Worm (Caenorhabditis elegans): ENCODE results near the gene srh-4.

Gene srh-4

DNA sequence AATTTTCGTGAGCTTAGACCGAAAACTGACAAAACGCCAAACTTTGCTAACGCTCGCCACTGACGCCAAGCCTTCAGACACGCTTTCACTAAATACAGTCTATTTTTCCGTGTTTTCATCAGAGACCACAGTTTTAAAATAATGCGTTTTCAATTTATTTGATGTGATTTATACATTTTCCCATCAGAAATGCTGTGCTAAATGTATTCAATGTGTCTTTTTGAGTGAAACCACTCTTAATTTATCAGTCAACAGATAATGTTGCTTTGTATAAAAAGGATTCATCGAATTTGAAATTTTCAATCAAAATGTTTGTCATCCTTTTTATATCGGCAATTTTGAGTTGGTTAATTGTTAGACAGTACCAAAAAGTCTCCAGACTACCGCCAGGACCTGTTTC lies 21.0 kb downstream of the srh-4 start, which contains the start of gene cyp-35A4:
Gene cyp-35A4, plus strand, starts transcription at position 301 of the 400 bp plus-strand sequence.
- no peak for TF ChIP-seq nhr-12 (tag; optimal IDR thresholded peaks at IDR 0.05)
- TF ChIP-seq zag-1 (tag; optimal IDR thresholded peaks at IDR 0.05) = no peak
- no peak for TF ChIP-seq skn-1 (tag; optimal IDR thresholded peaks at IDR 0.05)
- no peak for TF ChIP-seq unc-39 (tag; optimal IDR thresholded peaks at IDR 0.05)
- TF ChIP-seq ZK546.5 (tag; optimal IDR thresholded peaks at IDR 0.05) = no peak
- TF ChIP-seq alr-1 (tag; optimal IDR thresholded peaks at IDR 0.05) = no peak
- TF ChIP-seq gmeb-1 (tag; optimal IDR thresholded peaks at IDR 0.05) = no peak
- no peak for TF ChIP-seq ceh-16 (tag; optimal IDR thresholded peaks at IDR 0.05)
- no peak for TF ChIP-seq nhr-10 (tag; optimal IDR thresholded peaks at IDR 0.05)
- TF ChIP-seq nhr-129 (tag; optimal IDR thresholded peaks at IDR 0.05) = no peak
- TF ChIP-seq C34F6.9 (tag; optimal IDR thresholded peaks at IDR 0.05) = no peak
- TF ChIP-seq mab-5 (tag; optimal IDR thresholded peaks at IDR 0.05) = no peak
- no peak for TF ChIP-seq ztf-4 (tag; optimal IDR thresholded peaks at IDR 0.05)
- no peak for TF ChIP-seq peb-1 (tag; optimal IDR thresholded peaks at IDR 0.05)
- TF ChIP-seq lsy-2 (tag; optimal IDR thresholded peaks at IDR 0.05) = no peak
- no peak for TF ChIP-seq elt-1 (tag; optimal IDR thresholded peaks at IDR 0.05)

DNA sequence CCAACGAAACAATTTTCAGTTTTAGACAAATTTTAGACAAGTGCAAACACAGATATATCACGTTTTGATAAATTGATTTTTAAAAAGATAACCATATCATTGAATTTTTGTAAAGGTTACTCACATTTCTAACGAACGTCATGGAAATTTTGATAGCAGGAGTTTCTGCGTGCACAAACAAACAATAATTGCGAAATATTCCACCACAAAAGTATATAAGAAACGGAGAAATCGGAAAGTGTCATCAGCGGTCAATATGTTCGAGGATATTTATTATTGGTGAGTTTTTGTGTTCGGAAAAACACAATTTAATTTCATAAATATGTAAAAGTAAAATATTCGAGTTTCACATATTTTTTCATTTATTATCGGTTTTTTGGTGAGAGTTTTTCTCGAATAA lies 24.0 kb downstream of the srh-4 start, which contains the start of gene C49G7.7:
Gene C49G7.7, plus strand, starts transcription at position 174 of the 400 bp plus-strand sequence.
- TF ChIP-seq ztf-4 (tag; optimal IDR thresholded peaks at IDR 0.05) (no peak), gmeb-1 (tag; optimal IDR thresholded peaks at IDR 0.05) (no peak)

DNA sequence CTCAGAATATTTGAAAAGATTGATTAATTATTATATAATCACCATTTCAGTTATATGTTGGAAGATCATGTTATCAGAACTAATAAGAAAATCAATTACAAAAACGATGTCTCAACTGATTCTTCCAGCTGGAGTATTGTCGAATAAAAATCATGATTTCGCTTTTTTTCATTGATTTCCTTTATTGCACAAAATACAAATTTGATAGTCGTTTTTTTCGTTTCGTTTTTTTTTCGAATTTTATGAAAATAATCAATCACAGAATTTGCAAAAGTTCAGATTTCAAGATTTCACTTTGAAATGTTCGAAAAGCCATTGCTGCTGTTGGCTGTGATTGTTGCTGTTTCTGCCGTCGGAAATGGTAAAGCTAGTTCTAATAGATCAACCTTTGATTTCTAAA lies 25.5 kb downstream of the srh-4 start, which contains the start of gene C49G7.13:
Gene C49G7.13, plus strand, starts transcription at position 301 of the 400 bp plus-strand sequence.
- no peak for TF ChIP-seq lin-11 (tag; optimal IDR thresholded peaks at IDR 0.05)
- TF ChIP-seq Y55F3AM.14 (GFP tag; optimal IDR thresholded peaks at IDR 0.05) = no peak
- no peak for TF ChIP-seq R02D3.7 (tag; optimal IDR thresholded peaks at IDR 0.05)
- TF ChIP-seq nhr-10 (tag; optimal IDR thresholded peaks at IDR 0.05) = no peak
- no peak for TF ChIP-seq unc-39 (tag; optimal IDR thresholded peaks at IDR 0.05)

DNA sequence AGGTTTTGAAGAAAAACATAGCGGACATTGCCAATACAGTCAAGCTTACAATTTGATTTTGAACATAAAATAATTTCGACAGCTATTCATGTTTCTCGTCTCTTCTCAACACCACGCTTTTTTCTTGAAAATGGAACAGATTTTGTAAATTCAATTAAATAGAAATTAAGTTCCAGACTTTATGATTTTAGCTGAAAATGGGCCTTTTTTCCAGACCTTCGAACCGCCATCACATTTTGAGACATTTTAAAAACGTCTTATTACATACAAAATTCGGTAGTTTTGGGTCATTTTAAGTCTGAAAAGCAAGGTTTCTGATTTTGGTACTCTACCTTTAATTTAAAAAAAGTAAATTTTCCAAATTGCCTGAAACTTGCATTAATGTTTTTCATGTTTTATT lies 27.8 kb downstream of the srh-4 start, which contains the start of gene C49G7.12:
Gene C49G7.12, plus strand, starts transcription at position 301 of the 400 bp plus-strand sequence.
- no peak for TF ChIP-seq ceh-16 (tag; optimal IDR thresholded peaks at IDR 0.05)
- no peak for TF ChIP-seq nhr-11 (tag; optimal IDR thresholded peaks at IDR 0.05)

- peak; percentile 69 for TF ChIP-seq nhr-129 (tag; optimal IDR thresholded peaks at IDR 0.05)
- no peak for TF ChIP-seq gmeb-1 (tag; optimal IDR thresholded peaks at IDR 0.05)
Measured at ce11 chrV:4038557-4038956, 28.3 kb downstream of the srh-4 start.

ce11 chrV:4041853-4042424 lies 31.7 kb downstream of the srh-4 start, which contains the start of the genes C49G7.10 and irg-2:
Gene C49G7.10, minus strand, starts transcription at chrV:4042021.
Gene irg-2, plus strand, starts transcription at chrV:4042181.
- no peak for TF ChIP-seq crh-2 (tag; optimal IDR thresholded peaks at IDR 0.05)
- no peak for TF ChIP-seq mdl-1 (tag; optimal IDR thresholded peaks at IDR 0.05)
- TF ChIP-seq mbf-1 (tag; optimal IDR thresholded peaks at IDR 0.05) = no peak
- TF ChIP-seq ama-1 (optimal IDR thresholded peaks at IDR 0.05) = no peak
- no peak for TF ChIP-seq Y55F3AM.14 (GFP tag; optimal IDR thresholded peaks at IDR 0.05)
- no peak for TF ChIP-seq blmp-1 (tag; optimal IDR thresholded peaks at IDR 0.05; ENCODE audit: insufficient read depth)
- no peak for TF ChIP-seq nhr-11 (tag; optimal IDR thresholded peaks at IDR 0.05)
- TF ChIP-seq lin-13 (GFP tag; optimal IDR thresholded peaks at IDR 0.05) = no peak
- no peak for TF ChIP-seq nhr-25 (tag; optimal IDR thresholded peaks at IDR 0.05)
- TF ChIP-seq ZK546.5 (tag; optimal IDR thresholded peaks at IDR 0.05) = no peak
- no peak for TF ChIP-seq nhr-237 (tag; optimal IDR thresholded peaks at IDR 0.05)
- TF ChIP-seq fos-1 (tag; optimal IDR thresholded peaks at IDR 0.05) = peak; percentile 2
- no peak for TF ChIP-seq sem-4 (tag; optimal IDR thresholded peaks at IDR 0.05)
- TF ChIP-seq gmeb-1 (tag; optimal IDR thresholded peaks at IDR 0.05) = no peak
- TF ChIP-seq C34F6.9 (tag; optimal IDR thresholded peaks at IDR 0.05) = peak; percentile 24
- TF ChIP-seq R02D3.7 (tag; optimal IDR thresholded peaks at IDR 0.05) = no peak
- TF ChIP-seq nhr-10 (tag; optimal IDR thresholded peaks at IDR 0.05) = no peak
- TF ChIP-seq skn-1 (tag; optimal IDR thresholded peaks at IDR 0.05) = no peak
- no peak for TF ChIP-seq ztf-11 (tag; optimal IDR thresholded peaks at IDR 0.05)
- TF ChIP-seq ztf-4 (tag; optimal IDR thresholded peaks at IDR 0.05) = no peak
- TF ChIP-seq unc-55 (GFP tag; optimal IDR thresholded peaks at IDR 0.05) = peak; percentile 35
- TF ChIP-seq aly-2 (tag; optimal IDR thresholded peaks at IDR 0.05) = no peak
- TF ChIP-seq zag-1 (tag; optimal IDR thresholded peaks at IDR 0.05) = no peak
- no peak for TF ChIP-seq elt-1 (tag; optimal IDR thresholded peaks at IDR 0.05)
- TF ChIP-seq F13H6.1 (tag; optimal IDR thresholded peaks at IDR 0.05) = no peak
- TF ChIP-seq nhr-21 (tag; optimal IDR thresholded peaks at IDR 0.05) = no peak
- TF ChIP-seq egl-27 (tag; optimal IDR thresholded peaks at IDR 0.05) = no peak
- no peak for TF ChIP-seq mab-5 (tag; optimal IDR thresholded peaks at IDR 0.05)
- no peak for TF ChIP-seq lin-11 (tag; optimal IDR thresholded peaks at IDR 0.05)
- no peak for TF ChIP-seq sma-9 (GFP tag; optimal IDR thresholded peaks at IDR 0.05)
- no peak for TF ChIP-seq sma-9 (tag; optimal IDR thresholded peaks at IDR 0.05)
- no peak for TF ChIP-seq ceh-82 (tag; optimal IDR thresholded peaks at IDR 0.05)
- TF ChIP-seq nhr-129 (tag; optimal IDR thresholded peaks at IDR 0.05) = peak; percentile 100
